Fruit fly (Drosophila melanogaster): ENCODE measurements around the gene Taf4.

The Taf4 gene

dm6 chr3L:16159161-16160072 is 46.4 kb downstream of the Taf4 start:
- TF ChIP-seq CG6254 (GFP tag; optimal IDR thresholded peaks at IDR 0.05) (no peak), sqz (GFP tag; optimal IDR thresholded peaks at IDR 0.05) (peak; percentile 1), Med (GFP tag) (peak; percentile 33), NK7.1 (GFP tag; optimal IDR thresholded peaks at IDR 0.05) (no peak), YL-1 (GFP tag; optimal IDR thresholded peaks at IDR 0.05) (no peak), emc (GFP tag; optimal IDR thresholded peaks at IDR 0.05) (no peak), CG11093 (GFP tag; IDR thresholded peaks at IDR 0.05) (no peak), nom (GFP tag; optimal IDR thresholded peaks at IDR 0.05) (peak; percentile 63), CG34376 (GFP tag; optimal IDR thresholded peaks at IDR 0.05) (peak; percentile 14), CG13894 (tag; optimal IDR thresholded peaks at IDR 0.05) (peak; percentile 77), NfI (GFP tag; optimal IDR thresholded peaks at IDR 0.05) (no peak), Nf-YC (tag; optimal IDR thresholded peaks at IDR 0.05) (no peak), CG31365 (tag; optimal IDR thresholded peaks at IDR 0.05) (no peak), CG10431 (GFP tag; optimal IDR thresholded peaks at IDR 0.05) (no peak), chinmo (GFP tag; IDR thresholded peaks at IDR 0.05; ENCODE audit: partially characterized antibody) (0 out of 4 replicates have a peak, but pooled peaks have one; percentile 13), ind (GFP tag; optimal IDR thresholded peaks at IDR 0.05) (no peak), CG7987 (GFP tag; optimal IDR thresholded peaks at IDR 0.05) (peak; percentile 87), Rfx (GFP tag; IDR thresholded peaks at IDR 0.05) (0 out of 2 replicates have a peak, but pooled peaks have one; percentile 6), Hr78 (GFP tag; optimal IDR thresholded peaks at IDR 0.05) (no peak), ac (GFP tag; optimal IDR thresholded peaks at IDR 0.05) (no peak), exex (tag; optimal IDR thresholded peaks at IDR 0.05) (peak; percentile 25), CG9797 (GFP tag; optimal IDR thresholded peaks at IDR 0.05) (no peak), ato (GFP tag; IDR thresholded peaks at IDR 0.05; ENCODE audit: partially characterized antibody) (no peak), CG6791 (GFP tag; IDR thresholded peaks at IDR 0.05; ENCODE audit: partially characterized antibody) (no peak), Adf1 (GFP tag; IDR thresholded peaks at IDR 0.05) (no peak), vvl (GFP tag; IDR thresholded peaks at IDR 0.05) (0 out of 2 replicates have a peak, but pooled peaks have one; percentile 17), CG3281 (GFP tag; optimal IDR thresholded peaks at IDR 0.05) (no peak), dan (GFP tag; IDR thresholded peaks at IDR 0.05) (no peak), luna (GFP tag; optimal IDR thresholded peaks at IDR 0.05) (no peak)

- TF ChIP-seq Meics (GFP tag; optimal IDR thresholded peaks at IDR 0.05), result peak; percentile 34
- peak; percentile 82 for TF ChIP-seq D19B (GFP tag; optimal IDR thresholded peaks at IDR 0.05)
- peak; percentile 16 for TF ChIP-seq lilli (GFP tag; optimal IDR thresholded peaks at IDR 0.05)
- TF ChIP-seq CG18599 (GFP tag; optimal IDR thresholded peaks at IDR 0.05), result peak; percentile 70
- peak; percentile 35 for TF ChIP-seq CG30403 (GFP tag; optimal IDR thresholded peaks at IDR 0.05)
- TF ChIP-seq otp (GFP tag; IDR thresholded peaks at IDR 0.05), result no peak
- peak; percentile 40 for TF ChIP-seq CG7839 (tag; optimal IDR thresholded peaks at IDR 0.05)
- peak in 1 of 2 experiments; percentile 3 for TF ChIP-seq dpn (GFP tag; optimal IDR thresholded peaks at IDR 0.05)
- peak; percentile 29 for TF ChIP-seq tio (GFP tag; optimal IDR thresholded peaks at IDR 0.05)
- no peak for TF ChIP-seq CG42726 (GFP tag; IDR thresholded peaks at IDR 0.05; ENCODE audit: partially characterized antibody)
- 0 out of 2 replicates have a peak, but pooled peaks have one; percentile 17 for TF ChIP-seq al (GFP tag; IDR thresholded peaks at IDR 0.05)
- TF ChIP-seq Bteb2 (GFP tag; optimal IDR thresholded peaks at IDR 0.05), result peak; percentile 22
- TF ChIP-seq Aef1 (GFP tag; IDR thresholded peaks at IDR 0.05), result no peak
- TF ChIP-seq Hmx (GFP tag; optimal IDR thresholded peaks at IDR 0.05), result peak; percentile 18
- 0 out of 2 replicates have a peak, but pooled peaks have one; percentile 20 for TF ChIP-seq wdn (GFP tag; IDR thresholded peaks at IDR 0.05)
- TF ChIP-seq trem (tag; optimal IDR thresholded peaks at IDR 0.05), result no peak
- peak; percentile 5 for TF ChIP-seq exex (tag; optimal IDR thresholded peaks at IDR 0.05)
- TF ChIP-seq fd3F (GFP tag; optimal IDR thresholded peaks at IDR 0.05), result peak; percentile 33
- TF ChIP-seq schlank (tag; optimal IDR thresholded peaks at IDR 0.05), result peak; percentile 21
- no peak for TF ChIP-seq Dll (GFP tag; IDR thresholded peaks at IDR 0.05; ENCODE audit: partially characterized antibody)
- TF ChIP-seq caup (GFP tag; optimal IDR thresholded peaks at IDR 0.05; ENCODE audit: severe bottlenecking), result peak; percentile 35
Measured at dm6 chr3L:16160073-16160398, 47.0 kb downstream of the Taf4 start.

Data from whole organism, embryonic.